Worm (Caenorhabditis elegans) whole organism, L1 larva: ENCODE measurements around the gene gtf-2H4.
A peak's percentile ranks its signal among the peaks of the same experiment; 100 is the strongest.

Experiments
- C04F5.9 ChIP-seq: sonication (generic microtip); optimal IDR thresholded peaks from 2 replicates; lab custom pipeline; 2016; ENCODE audit warnings: missing genetic modification characterization, missing compliant biosample characterization
- C16A3.4 ChIP-seq: fragments of 150-350 bp; optimal IDR thresholded peaks from 2 replicates; lab custom pipeline; 2014; ENCODE audit warnings: missing biosample characterization, missing genetic modification characterization
- C34B4.2 ChIP-seq: sonication (generic microtip); optimal IDR thresholded peaks from 2 replicates; lab custom pipeline; 2017; ENCODE audit warnings: mild to moderate bottlenecking, missing genetic modification characterization, missing compliant biosample characterization
- F16B12.6 ChIP-seq: fragments of 150-350 bp; optimal IDR thresholded peaks from 2 replicates; lab custom pipeline; 2014; ENCODE audit warnings: missing biosample characterization, missing genetic modification characterization
- Y116A8C.19 ChIP-seq: sonication (generic microtip); optimal IDR thresholded peaks from 2 replicates; lab custom pipeline; 2016; ENCODE audit warnings: missing compliant biosample characterization, missing genetic modification characterization, borderline replicate concordance
- alr-1 ChIP-seq: fragments of 200-800 bp; sonication (Bioruptor generic); optimal IDR thresholded peaks from 2 replicates; lab custom pipeline; 2018; ENCODE audit warnings: borderline replicate concordance, mild to moderate bottlenecking, missing genetic modification characterization, missing compliant biosample characterization
- ceh-82 ChIP-seq, 3 experiments: fragments of 150-350 bp in 1 of 3; sonication (generic microtip) in 2 of 3; optimal IDR thresholded peaks; 2 replicates each; lab custom pipeline; 2014 to 2017; ENCODE audit warnings: missing biosample characterization in 3 of 3, missing genetic modification characterization in 3 of 3
- ces-1 ChIP-seq: fragments of 150-350 bp; optimal IDR thresholded peaks from 2 replicates; lab custom pipeline; 2014; ENCODE audit warnings: missing biosample characterization, missing genetic modification reagents, missing genetic modification characterization
- dsc-1 ChIP-seq: sonication (generic microtip); optimal IDR thresholded peaks from 2 replicates; lab custom pipeline; 2016; ENCODE audit warnings: mild to moderate bottlenecking, missing genetic modification characterization, missing compliant biosample characterization
- efl-3 ChIP-seq: fragments of 200-800 bp; sonication (Bioruptor generic); optimal IDR thresholded peaks from 2 replicates; lab custom pipeline; 2018; ENCODE audit warnings: mild to moderate bottlenecking, missing genetic modification characterization, missing compliant biosample characterization
- elt-2 ChIP-seq: sonication (generic microtip); optimal IDR thresholded peaks from 2 replicates; lab custom pipeline; 2016; ENCODE audit warnings: missing genetic modification characterization, mild to moderate bottlenecking, inconsistent platforms, missing compliant biosample characterization, missing genetic modification reagents
- elt-3 ChIP-seq, 6 experiments: fragments of 150-350 bp in 1 of 6; sonication (generic microtip); optimal IDR thresholded peaks; 2 replicates each; lab custom pipeline; 2017 to 2018; ENCODE audit warnings: missing biosample characterization in 6 of 6, missing genetic modification characterization in 6 of 6, inconsistent platforms in 1 of 6
- fkh-8 ChIP-seq: sonication (generic microtip); optimal IDR thresholded peaks from 2 replicates; lab custom pipeline; 2016; ENCODE audit warnings: mild to moderate bottlenecking, missing genetic modification characterization, missing compliant biosample characterization
- fos-1 ChIP-seq: fragments of 150-350 bp; optimal IDR thresholded peaks from 2 replicates; lab custom pipeline; 2014; ENCODE audit warnings: missing biosample characterization, missing genetic modification characterization
- hlh-17 ChIP-seq: fragments of 200-800 bp; sonication (Bioruptor generic); optimal IDR thresholded peaks from 2 replicates; lab custom pipeline; 2018; ENCODE audit warnings: missing genetic modification characterization, mild to moderate bottlenecking, missing compliant biosample characterization, moderate library complexity, borderline replicate concordance
- hlh-4 ChIP-seq: sonication (generic microtip); optimal IDR thresholded peaks from 2 replicates; lab custom pipeline; 2016; ENCODE audit warnings: mild to moderate bottlenecking, missing genetic modification characterization, missing compliant biosample characterization
- hpl-2 ChIP-seq: fragments of 150-350 bp; optimal IDR thresholded peaks from 2 replicates; lab custom pipeline; 2014; ENCODE audit warnings: missing biosample characterization, missing genetic modification reagents, missing genetic modification characterization
- irx-1 ChIP-seq: sonication (generic microtip); optimal IDR thresholded peaks from 2 replicates; lab custom pipeline; 2016; ENCODE audit warnings: missing genetic modification characterization, missing compliant biosample characterization
- jun-1 ChIP-seq: fragments of 150-350 bp; optimal IDR thresholded peaks from 2 replicates; lab custom pipeline; 2014; ENCODE audit warnings: missing biosample characterization, missing genetic modification reagents, missing genetic modification characterization
- lin-15B ChIP-seq: fragments of 150-350 bp; sonication (generic microtip); optimal IDR thresholded peaks from 3 replicates; lab custom pipeline; 2014; ENCODE audit warnings: missing biosample characterization, missing genetic modification characterization
- lin-39 ChIP-seq: fragments of 150-350 bp; optimal IDR thresholded peaks from 2 replicates; lab custom pipeline; 2014; ENCODE audit warnings: missing biosample characterization, missing genetic modification reagents, missing genetic modification characterization
- lir-3 ChIP-seq: sonication (generic microtip); optimal IDR thresholded peaks from 2 replicates; lab custom pipeline; 2016; ENCODE audit warnings: mild to moderate bottlenecking, missing genetic modification characterization, moderate library complexity, missing compliant biosample characterization; ENCODE audit not compliant: poor library complexity
- lsy-2 ChIP-seq, 2 experiments: fragments of 150-350 bp; optimal IDR thresholded peaks; 2 replicates each; lab custom pipeline; 2014; ENCODE audit warnings: missing biosample characterization in 2 of 2, missing genetic modification characterization in 2 of 2
- mef-2 ChIP-seq: fragments of 150-350 bp; optimal IDR thresholded peaks from 2 replicates; lab custom pipeline; 2014; ENCODE audit warnings: missing biosample characterization, missing genetic modification characterization
- nhr-11 ChIP-seq: fragments of 150-350 bp; optimal IDR thresholded peaks from 2 replicates; lab custom pipeline; 2014; ENCODE audit warnings: missing biosample characterization, missing genetic modification characterization
- nhr-237 ChIP-seq: fragments of 150-350 bp; optimal IDR thresholded peaks from 2 replicates; lab custom pipeline; 2014; ENCODE audit warnings: missing biosample characterization, missing genetic modification characterization
- nhr-77 ChIP-seq: fragments of 150-350 bp; optimal IDR thresholded peaks from 2 replicates; lab custom pipeline; 2014; ENCODE audit warnings: missing biosample characterization, missing genetic modification characterization
- nhr-84 ChIP-seq: sonication (generic microtip); optimal IDR thresholded peaks from 2 replicates; lab custom pipeline; 2017; ENCODE audit warnings: missing biosample characterization, missing genetic modification characterization
- nhr-85 ChIP-seq: sonication (generic microtip); peaks from one replicate; lab custom pipeline; 2016; ENCODE audit warnings: missing genetic modification characterization, inconsistent platforms, missing compliant biosample characterization
- nhr-90 ChIP-seq: sonication (generic microtip); optimal IDR thresholded peaks from 2 replicates; lab custom pipeline; 2016; ENCODE audit warnings: mild to moderate bottlenecking, missing genetic modification characterization, missing compliant biosample characterization; ENCODE audit not compliant: poor library complexity
- skn-1 ChIP-seq: fragments of 150-350 bp; optimal IDR thresholded peaks from 2 replicates; lab custom pipeline; 2014; ENCODE audit warnings: missing biosample characterization, missing genetic modification characterization
- snpc-4 ChIP-seq: fragments of 150-350 bp; optimal IDR thresholded peaks from 2 replicates; lab custom pipeline; 2014; ENCODE audit warnings: missing biosample characterization, missing genetic modification characterization
- snu-23 ChIP-seq: sonication (generic microtip); optimal IDR thresholded peaks from 2 replicates; lab custom pipeline; 2016; ENCODE audit warnings: missing genetic modification characterization, missing compliant biosample characterization
- sox-4 ChIP-seq: sonication (generic microtip); optimal IDR thresholded peaks from 2 replicates; lab custom pipeline; 2016; ENCODE audit warnings: missing genetic modification characterization, missing compliant biosample characterization
- sptf-1 ChIP-seq: fragments of 150-350 bp; optimal IDR thresholded peaks from 2 replicates; lab custom pipeline; 2014; ENCODE audit warnings: missing biosample characterization, missing genetic modification characterization
- swsn-7 ChIP-seq: sonication (generic microtip); optimal IDR thresholded peaks from 2 replicates; lab custom pipeline; 2016; ENCODE audit warnings: missing genetic modification characterization, missing compliant biosample characterization
- tbx-2 ChIP-seq: sonication (generic microtip); optimal IDR thresholded peaks from 2 replicates; lab custom pipeline; 2016; ENCODE audit warnings: missing genetic modification characterization, missing compliant biosample characterization
- tlp-1 ChIP-seq: fragments of 150-350 bp; optimal IDR thresholded peaks from 2 replicates; lab custom pipeline; 2014; ENCODE audit warnings: missing biosample characterization, missing genetic modification characterization
- unc-30 ChIP-seq: sonication (generic microtip); optimal IDR thresholded peaks from 2 replicates; lab custom pipeline; 2017; ENCODE audit warnings: missing biosample characterization, missing genetic modification characterization
- unc-62 ChIP-seq: fragments of 150-350 bp; optimal IDR thresholded peaks from 2 replicates; lab custom pipeline; 2014; ENCODE audit warnings: missing biosample characterization, missing genetic modification reagents, missing genetic modification characterization
- unc-98 ChIP-seq: fragments of 200-800 bp; sonication (Bioruptor generic); IDR thresholded peaks from 2 replicates; pipeline ENCODE4 v1.3.6; 2022; ENCODE audit warnings: missing genetic modification characterization, missing compliant biosample characterization
- vab-15 ChIP-seq: sonication (generic microtip); optimal IDR thresholded peaks from 2 replicates; lab custom pipeline; 2017; ENCODE audit warnings: missing genotype, mild to moderate bottlenecking, missing genetic modification characterization, missing compliant biosample characterization
- ztf-11 ChIP-seq, 2 experiments: sonication (generic microtip); optimal IDR thresholded peaks; 2 replicates each; lab custom pipeline; 2016 to 2017; ENCODE audit warnings: missing genetic modification characterization in 2 of 2, missing biosample characterization in 1 of 2, missing compliant biosample characterization in 1 of 2

Gene gtf-2H4

ce11 chrIV:15398643-15399042, 54.3 kb downstream of the gtf-2H4 start (continued):
- TF ChIP-seq swsn-7 (tag; lab: Kevin White, UChicago): peak; percentile 23
- TF ChIP-seq tbx-2 (tag; lab: Kevin White, UChicago): peak; percentile 43
- no peak for TF ChIP-seq C04F5.9 (tag; lab: Kevin White, UChicago)
- TF ChIP-seq jun-1 (tag; lab: Kevin White, UChicago): peak; percentile 19
- TF ChIP-seq nhr-85 (tag; lab: Kevin White, UChicago): peak; percentile 99
- TF ChIP-seq lir-3 (tag; lab: Kevin White, UChicago): peak; percentile 29
- TF ChIP-seq lsy-2 (tag; optimal IDR thresholded peaks at IDR 0.05; lab: Kevin White, UChicago): peak in 1 of 2 experiments; percentile 60
- no peak for TF ChIP-seq hlh-17 (GFP tag; lab: Kevin White, UChicago)
- TF ChIP-seq vab-15: no peak
- TF ChIP-seq dsc-1 (tag; lab: Kevin White, UChicago): no peak
- TF ChIP-seq mef-2 (tag; lab: Kevin White, UChicago): no peak
- no peak for TF ChIP-seq efl-3
- TF ChIP-seq lin-15B: no peak
- peak in 3 of 6 experiments; percentile 35 to 92 (median 77) for TF ChIP-seq elt-3 (tag; optimal IDR thresholded peaks at IDR 0.05; lab: Kevin White, UChicago)
- TF ChIP-seq elt-2 (tag; lab: Kevin White, UChicago): no peak
- TF ChIP-seq irx-1 (tag; lab: Kevin White, UChicago): no peak
- no peak for TF ChIP-seq tlp-1
- TF ChIP-seq nhr-237 (tag; lab: Kevin White, UChicago): peak; percentile 31
- TF ChIP-seq unc-30: no peak
- TF ChIP-seq ceh-82 (tag; optimal IDR thresholded peaks at IDR 0.05; lab: Kevin White, UChicago): no peak
- no peak for TF ChIP-seq nhr-11 (tag; lab: Kevin White, UChicago)
- TF ChIP-seq Y116A8C.19 (tag; lab: Kevin White, UChicago): no peak
- no peak for TF ChIP-seq skn-1 (tag; lab: Kevin White, UChicago)
- no peak for TF ChIP-seq sox-4 (tag; lab: Kevin White, UChicago)
- no peak for TF ChIP-seq unc-62
- no peak for TF ChIP-seq ces-1 (GFP tag; lab: Kevin White, UChicago)
- peak; percentile 83 for TF ChIP-seq snu-23 (GFP tag; lab: Kevin White, UChicago)
- TF ChIP-seq hpl-2 (GFP tag; lab: Kevin White, UChicago): peak; percentile 18
- TF ChIP-seq fos-1 (tag; lab: Kevin White, UChicago): no peak
- no peak for TF ChIP-seq sptf-1 (tag; lab: Kevin White, UChicago)
- no peak for TF ChIP-seq unc-98 (GFP tag; lab: Robert Waterston, UW)
- TF ChIP-seq ztf-11 (tag; optimal IDR thresholded peaks at IDR 0.05; lab: Kevin White, UChicago): no peak
- no peak for TF ChIP-seq lin-39 (tag; lab: Kevin White, UChicago)
- TF ChIP-seq C16A3.4 (tag; lab: Kevin White, UChicago): peak; percentile 28
- no peak for TF ChIP-seq hlh-4 (tag; lab: Kevin White, UChicago)
- TF ChIP-seq fkh-8 (tag; lab: Kevin White, UChicago): no peak
- TF ChIP-seq nhr-77: no peak
- no peak for TF ChIP-seq F16B12.6 (tag; lab: Kevin White, UChicago)
- no peak for TF ChIP-seq C34B4.2 (tag; lab: Kevin White, UChicago)
- TF ChIP-seq nhr-84 (tag; lab: Kevin White, UChicago): no peak
- TF ChIP-seq alr-1: no peak
- TF ChIP-seq snpc-4 (tag; lab: Kevin White, UChicago): peak; percentile 12
- TF ChIP-seq nhr-90 (tag; lab: Kevin White, UChicago): peak; percentile 80
- TF ChIP-seq, all 84 proteins: peak for 25
